Fruit fly (Drosophila melanogaster) whole organism, embryonic: ENCODE data around the gene CG13982.

Source experiments
- ATbp ChIP-seq: fragments of 200-800 bp; sonication (Bioruptor generic); optimal IDR thresholded peaks from 2 replicates; lab custom pipeline; 2017; ENCODE audit warnings: missing biosample characterization, mild to moderate bottlenecking, missing genetic modification characterization, missing genetic modification reagents
- Antp ChIP-seq: fragments of 200-800 bp; sonication (Bioruptor generic); optimal IDR thresholded peaks from 3 replicates; lab custom pipeline; 2016; ENCODE audit warnings: missing biosample characterization, missing genetic modification characterization
- Atf3 ChIP-seq: fragments of 200-800 bp; sonication (Bioruptor generic); optimal IDR thresholded peaks from 3 replicates; lab custom pipeline; 2016; ENCODE audit warnings: missing biosample characterization, missing genetic modification characterization
- Atf6 ChIP-seq: fragments of 200-800 bp; sonication (Bioruptor generic); IDR thresholded peaks from 2 replicates; pipeline ENCODE4 v1.3.6; 2022; ENCODE audit warnings: missing biosample characterization, missing genetic modification characterization
- CG10147 ChIP-seq: fragments of 200-800 bp; sonication (Bioruptor generic); optimal IDR thresholded peaks from 2 replicates; lab custom pipeline; 2019; ENCODE audit warnings: missing biosample characterization, mild to moderate bottlenecking, missing genetic modification characterization, moderate library complexity
- CG10543 ChIP-seq: fragments of 200-800 bp; sonication (Bioruptor generic); optimal IDR thresholded peaks from 3 replicates; lab custom pipeline; 2017; ENCODE audit warnings: missing biosample characterization, mild to moderate bottlenecking, missing genetic modification characterization, moderate library complexity
- CG11560 ChIP-seq: fragments of 200-800 bp; sonication (Bioruptor generic); IDR thresholded peaks from 3 replicates; pipeline ENCODE4 v1.3.6; 2022; ENCODE audit warnings: missing biosample characterization, missing genetic modification characterization
- CG15011 ChIP-seq: fragments of 200-800 bp; sonication (Bioruptor generic); optimal IDR thresholded peaks from 3 replicates; lab custom pipeline; 2018; ENCODE audit warnings: missing biosample characterization, mild to moderate bottlenecking, missing genetic modification characterization
- CG15514 ChIP-seq: fragments of 200-800 bp; sonication (Bioruptor generic); optimal IDR thresholded peaks from 3 replicates; lab custom pipeline; 2017; ENCODE audit warnings: missing biosample characterization, missing genetic modification characterization, mild to moderate bottlenecking, moderate library complexity, missing genetic modification reagents
- CG17328 ChIP-seq: fragments of 200-800 bp; sonication (Bioruptor generic); IDR thresholded peaks from 2 replicates; pipeline ENCODE4 v1.3.6; 2022; ENCODE audit warnings: missing biosample characterization, missing genetic modification characterization
- CG17612 ChIP-seq: fragments of 200-800 bp; sonication (Bioruptor generic); IDR thresholded peaks from 2 replicates; pipeline ENCODE4 v1.3.6; 2022; ENCODE audit warnings: missing biosample characterization, missing genetic modification characterization
- CG18764 ChIP-seq: fragments of 200-800 bp; sonication (Bioruptor generic); optimal IDR thresholded peaks from 3 replicates; lab custom pipeline; 2016; ENCODE audit warnings: missing biosample characterization, missing genetic modification characterization
- CG7357 ChIP-seq: fragments of 200-800 bp; sonication (Bioruptor generic); IDR thresholded peaks from 3 replicates; pipeline ENCODE4 v1.3.6; 2022; ENCODE audit warnings: missing biosample characterization, missing genetic modification characterization
- CG7839 ChIP-seq: fragments of 200-800 bp; sonication (Bioruptor generic); optimal IDR thresholded peaks from 3 replicates; lab custom pipeline; 2018; ENCODE audit warnings: missing biosample characterization, mild to moderate bottlenecking, missing genetic modification characterization, moderate library complexity
- CG7928 ChIP-seq: fragments of 200-800 bp; sonication (Bioruptor generic); optimal IDR thresholded peaks from 2 replicates; lab custom pipeline; 2017; ENCODE audit warnings: missing biosample characterization, mild to moderate bottlenecking, missing genetic modification characterization
- CG8924 ChIP-seq: fragments of 200-800 bp; optimal IDR thresholded peaks from 3 replicates; lab custom pipeline; 2019; ENCODE audit warnings: missing biosample characterization, mild to moderate bottlenecking, missing genetic modification characterization, moderate library complexity
- CG9215 ChIP-seq: fragments of 200-800 bp; sonication (Bioruptor generic); IDR thresholded peaks from 2 replicates; pipeline ENCODE4 v1.3.6; 2022; ENCODE audit warnings: missing biosample characterization, missing genetic modification characterization
- Camta ChIP-seq: fragments of 200-800 bp; sonication (Bioruptor generic); optimal IDR thresholded peaks from 2 replicates; lab custom pipeline; 2016; ENCODE audit warnings: missing biosample characterization, missing genetic modification characterization
- Dip3 ChIP-seq: fragments of 200-800 bp; sonication (Bioruptor generic); optimal IDR thresholded peaks from 3 replicates; lab custom pipeline; 2016; ENCODE audit warnings: missing biosample characterization, missing genetic modification characterization
- Fer3 ChIP-seq: fragments of 200-800 bp; sonication (Bioruptor generic); optimal IDR thresholded peaks from 2 replicates; lab custom pipeline; 2018; ENCODE audit warnings: missing biosample characterization, mild to moderate bottlenecking, missing genetic modification characterization, moderate library complexity
- Gug ChIP-seq: fragments of 200-800 bp; sonication (Bioruptor generic); IDR thresholded peaks from 4 replicates; pipeline ENCODE4 v1.3.6; 2022; ENCODE audit warnings: missing biosample characterization, missing genetic modification characterization
- H2.0 ChIP-seq: fragments of 200-800 bp; sonication (Bioruptor generic); IDR thresholded peaks from 2 replicates; pipeline ENCODE4 v1.3.6; 2022; ENCODE audit warnings: missing biosample characterization, missing genetic modification characterization
- HLH4C ChIP-seq: fragments of 200-800 bp; sonication (Bioruptor generic); IDR thresholded peaks from 3 replicates; pipeline ENCODE4 v1.3.6; 2022; ENCODE audit warnings: missing biosample characterization, missing genetic modification characterization; ENCODE audit not compliant: partially characterized antibody
- HLH54F ChIP-seq: fragments of 200-800 bp; sonication (Bioruptor generic); optimal IDR thresholded peaks from 3 replicates; lab custom pipeline; 2016; ENCODE audit warnings: missing biosample characterization, missing genetic modification characterization
- Hr51 ChIP-seq, 2 experiments: fragments of 200-800 bp; sonication (Bioruptor generic); optimal IDR thresholded peaks; 2 replicates in 1 of 2; 3 replicates in 1 of 2; lab custom pipeline; 2016 to 2018; ENCODE audit warnings: missing biosample characterization in 2 of 2, missing genetic modification characterization in 2 of 2, mild to moderate bottlenecking in 1 of 2, moderate library complexity in 1 of 2
- Lim3 ChIP-seq: fragments of 200-800 bp; sonication (Bioruptor generic); IDR thresholded peaks from 2 replicates; pipeline ENCODE4 v1.3.6; 2022; ENCODE audit warnings: missing biosample characterization, missing genetic modification characterization
- Max ChIP-seq: fragments of 200-800 bp; sonication (Bioruptor generic); optimal IDR thresholded peaks from 2 replicates; lab custom pipeline; 2016; ENCODE audit warnings: missing biosample characterization, mild to moderate bottlenecking, missing genetic modification characterization
- NC2α ChIP-seq: fragments of 200-800 bp; sonication (Bioruptor generic); optimal IDR thresholded peaks from 2 replicates; lab custom pipeline; 2016; ENCODE audit warnings: missing biosample characterization, missing genetic modification characterization
- NFAT ChIP-seq: fragments of 200-800 bp; sonication (Bioruptor generic); IDR thresholded peaks from 2 replicates; pipeline ENCODE4 v1.3.6; 2022; ENCODE audit warnings: missing biosample characterization, missing genetic modification characterization
- Neu2 ChIP-seq: fragments of 200-800 bp; sonication (Bioruptor generic); optimal IDR thresholded peaks from 3 replicates; lab custom pipeline; 2016; ENCODE audit warnings: missing biosample characterization, missing genetic modification characterization, borderline replicate concordance
- Nf-YA ChIP-seq: fragments of 200-800 bp; sonication (Bioruptor generic); IDR thresholded peaks from 2 replicates; pipeline ENCODE4 v1.3.6; 2022; ENCODE audit warnings: missing biosample characterization, missing genetic modification characterization
- Opbp ChIP-seq: fragments of 200-800 bp; sonication (Bioruptor generic); IDR thresholded peaks from 3 replicates; pipeline ENCODE4 v1.3.6; 2022; ENCODE audit warnings: missing biosample characterization, missing genetic modification characterization; ENCODE audit not compliant: partially characterized antibody
- Rfx ChIP-seq: fragments of 200-800 bp; sonication (Bioruptor generic); IDR thresholded peaks from 2 replicates; pipeline ENCODE4 v1.3.6; 2022; ENCODE audit warnings: missing biosample characterization, missing genetic modification characterization
- Taf1 ChIP-seq: fragments of 200-800 bp; sonication (Bioruptor generic); IDR thresholded peaks from 2 replicates; pipeline ENCODE4 v1.3.6; 2022; ENCODE audit warnings: missing biosample characterization, missing genetic modification characterization
- amos ChIP-seq: fragments of 200-800 bp; sonication (Bioruptor generic); IDR thresholded peaks from 2 replicates; pipeline ENCODE4 v1.3.6; 2022; ENCODE audit warnings: missing biosample characterization, missing genetic modification characterization; ENCODE audit not compliant: partially characterized antibody
- bowl ChIP-seq: fragments of 200-800 bp; sonication (Bioruptor generic); IDR thresholded peaks from 2 replicates; pipeline ENCODE4 v1.3.6; 2022; ENCODE audit warnings: missing biosample characterization, missing genetic modification characterization
- br ChIP-seq: fragments of >200 bp; optimal IDR thresholded peaks from 2 replicates; lab custom pipeline; 2017
- chinmo ChIP-seq: fragments of 200-800 bp; sonication (Bioruptor generic); IDR thresholded peaks from 4 replicates; pipeline ENCODE4 v1.3.6; 2022; ENCODE audit warnings: missing biosample characterization, missing genetic modification characterization; ENCODE audit not compliant: partially characterized antibody
- da ChIP-seq: fragments of 200-800 bp; sonication (Bioruptor generic); optimal IDR thresholded peaks from 2 replicates; lab custom pipeline; 2016; ENCODE audit warnings: missing biosample characterization, missing genetic modification characterization
- emc ChIP-seq: fragments of 200-800 bp; sonication (Bioruptor generic); optimal IDR thresholded peaks from 2 replicates; lab custom pipeline; 2016; ENCODE audit warnings: missing biosample characterization, missing genetic modification characterization
- gt ChIP-seq: fragments of 200-800 bp; sonication (Bioruptor generic); IDR thresholded peaks from 2 replicates; pipeline ENCODE4 v1.3.6; 2022; ENCODE audit warnings: missing biosample characterization, missing genetic modification characterization
- hb ChIP-seq: fragments of 200-800 bp; sonication (Bioruptor generic); IDR thresholded peaks from 3 replicates; pipeline ENCODE4 v1.3.6; 2022; ENCODE audit warnings: missing biosample characterization, missing genetic modification characterization; ENCODE audit not compliant: partially characterized antibody
- jing ChIP-seq: fragments of 200-800 bp; sonication (Bioruptor generic); optimal IDR thresholded peaks from 2 replicates; lab custom pipeline; 2018; ENCODE audit warnings: missing biosample characterization, mild to moderate bottlenecking, missing genetic modification characterization
- kni ChIP-seq: fragments of 200-800 bp; sonication (Bioruptor generic); optimal IDR thresholded peaks from 3 replicates; lab custom pipeline; 2017; ENCODE audit warnings: mild to moderate bottlenecking, missing biosample characterization, missing genetic modification reagents, missing genetic modification characterization
- maf-S ChIP-seq: fragments of 200-800 bp; sonication (Bioruptor generic); optimal IDR thresholded peaks from 2 replicates; lab custom pipeline; 2016; ENCODE audit warnings: missing biosample characterization, missing genetic modification characterization
- pnt ChIP-seq: fragments of 200-800 bp; sonication (Bioruptor generic); optimal IDR thresholded peaks from 3 replicates; lab custom pipeline; 2016; ENCODE audit warnings: missing biosample characterization, missing genetic modification characterization
- repo ChIP-seq: fragments of 200-800 bp; sonication (Bioruptor generic); optimal IDR thresholded peaks from 2 replicates; lab custom pipeline; 2016; ENCODE audit warnings: missing biosample characterization, missing genetic modification characterization
- slbo ChIP-seq: fragments of 200-800 bp; sonication (Bioruptor generic); IDR thresholded peaks from 2 replicates; pipeline ENCODE4 v1.3.6; 2022; ENCODE audit warnings: missing biosample characterization, missing genetic modification characterization
- vnd ChIP-seq: fragments of 200-800 bp; sonication (Bioruptor generic); IDR thresholded peaks from 3 replicates; pipeline ENCODE4 v1.3.6; 2022; ENCODE audit warnings: missing biosample characterization, missing genetic modification characterization; ENCODE audit not compliant: partially characterized antibody

Gene CG13982

dm6 chr2L:6455955-6456599 lies 44.0 kb downstream of the CG13982 start, which contains the start of gene frj (continued):
- peak; percentile 6 for TF ChIP-seq CG10543
- TF ChIP-seq Antp (GFP tag; lab: Kevin White, UChicago), result peak; percentile 79
- TF ChIP-seq HLH4C (GFP tag; lab: Robert Waterston, UW), result 0 out of 3 replicates have a peak, but pooled peaks have one; percentile 45
- TF ChIP-seq CG10147 (GFP tag; lab: Kevin White, UChicago), result peak; percentile 50
- TF ChIP-seq Max (GFP tag; lab: Kevin White, UChicago), result peak; percentile 29
- TF ChIP-seq CG7839 (tag; lab: Kevin White, UChicago), result peak; percentile 73
- TF ChIP-seq Nf-YA (GFP tag; lab: Robert Waterston, UW), result no peak
- TF ChIP-seq Dip3, result peak; percentile 61
- TF ChIP-seq vnd (GFP tag; lab: Robert Waterston, UW), result 0 out of 3 replicates have a peak, but pooled peaks have one; percentile 18
- no peak for TF ChIP-seq CG17612
- TF ChIP-seq Fer3 (tag; lab: Kevin White, UChicago), result peak; percentile 41
- TF ChIP-seq amos, result peak; percentile 66; the same call in 1 of the 2 replicates
- TF ChIP-seq CG9215 (GFP tag; lab: Robert Waterston, UW), result peak; percentile 64
- TF ChIP-seq slbo (GFP tag; lab: Robert Waterston, UW), result peak; percentile 84
- peak; percentile 6 for TF ChIP-seq ATbp (GFP tag; lab: Kevin White, UChicago)
- TF ChIP-seq hb (GFP tag; lab: Robert Waterston, UW), result peak; percentile 57; the same call in 2 of the 3 replicates
- peak; percentile 68 for TF ChIP-seq CG15514 (GFP tag; lab: Kevin White, UChicago)
- TF ChIP-seq H2.0 (GFP tag; lab: Robert Waterston, UW), result peak; percentile 56
- peak; percentile 60 for TF ChIP-seq Atf3 (GFP tag; lab: Kevin White, UChicago)
- TF ChIP-seq Neu2, result peak; percentile 9
- peak; percentile 60 for TF ChIP-seq CG8924 (tag; lab: Kevin White, UChicago)
- no peak for TF ChIP-seq da
- TF ChIP-seq pnt, result peak; percentile 81
- peak; percentile 54 for TF ChIP-seq CG7928
- no peak for TF ChIP-seq kni (GFP tag; lab: Kevin White, UChicago)
- TF ChIP-seq Hr51 (GFP tag; optimal IDR thresholded peaks at IDR 0.05; lab: Kevin White, UChicago), result peak; percentile 60 to 64
- peak; percentile 74; the same call in 3 of the 4 replicates for TF ChIP-seq Gug (GFP tag; lab: Robert Waterston, UW)
- TF ChIP-seq chinmo (GFP tag; lab: Robert Waterston, UW), result 0 out of 4 replicates have a peak, but pooled peaks have one; percentile 59
- peak; percentile 59 for TF ChIP-seq CG17328 (GFP tag; lab: Robert Waterston, UW)
- no peak for TF ChIP-seq NC2α (GFP tag; lab: Kevin White, UChicago)
- TF ChIP-seq CG11560 (tag; lab: Robert Waterston, UW), result no peak
- TF ChIP-seq CG7357 (GFP tag; lab: Robert Waterston, UW), result peak; percentile 99
- TF ChIP-seq HLH54F (GFP tag; lab: Kevin White, UChicago), result peak; percentile 70
- peak; percentile 84 for TF ChIP-seq Rfx (GFP tag; lab: Robert Waterston, UW)
- 0 out of 2 replicates have a peak, but pooled peaks have one; percentile 8 for TF ChIP-seq Atf6 (GFP tag; lab: Robert Waterston, UW)
- TF ChIP-seq emc, result peak; percentile 41
- peak; percentile 61 for TF ChIP-seq NFAT
- TF ChIP-seq Camta, result peak; percentile 21
- TF ChIP-seq Taf1 (GFP tag; lab: Robert Waterston, UW), result no peak
- no peak for TF ChIP-seq br (lab: Kevin White, UChicago)
- no peak for TF ChIP-seq bowl (GFP tag; lab: Robert Waterston, UW)
- TF ChIP-seq CG18764, result peak; percentile 53
- TF ChIP-seq jing (GFP tag; lab: Kevin White, UChicago), result no peak
- peak; percentile 27 for TF ChIP-seq repo (GFP tag; lab: Kevin White, UChicago)
- TF ChIP-seq gt (GFP tag; lab: Robert Waterston, UW), result no peak
- peak; percentile 63 for TF ChIP-seq Opbp (GFP tag; lab: Robert Waterston, UW)
- TF ChIP-seq CG15011, result peak; percentile 19
- peak; percentile 79 for TF ChIP-seq maf-S (GFP tag; lab: Kevin White, UChicago)
- no peak for TF ChIP-seq Lim3 (GFP tag; lab: Robert Waterston, UW)
